Worm (Caenorhabditis elegans) whole organism, midembryonic: Measurements from ENCODE around the gene fbxa-22.

Source experiments
- T22C8.4 ChIP-seq: fragments of 200-800 bp; sonication (Bioruptor generic); IDR thresholded peaks from 2 replicates; pipeline ENCODE4 v1.3.6; 2022; ENCODE audit warnings: missing genetic modification characterization, missing compliant biosample characterization
- cog-1 ChIP-seq: sonication (generic microtip); optimal IDR thresholded peaks from 2 replicates; lab custom pipeline; 2016; ENCODE audit warnings: missing genetic modification characterization, missing compliant biosample characterization
- flt-1 ChIP-seq: fragments of 200-800 bp; sonication (Bioruptor generic); IDR thresholded peaks from 2 replicates; pipeline ENCODE4 v1.3.6; 2022; ENCODE audit warnings: missing genetic modification characterization, missing compliant biosample characterization
- klf-2 ChIP-seq: fragments of 200-800 bp; sonication (Bioruptor generic); conservative IDR thresholded peaks from 2 replicates; pipeline ENCODE4 v1.3.6; 2022; ENCODE audit warnings: missing genetic modification reagents, missing genetic modification characterization, missing compliant biosample characterization
- med-1 ChIP-seq: sonication (generic microtip); optimal IDR thresholded peaks from 2 replicates; lab custom pipeline; 2017; ENCODE audit warnings: missing genetic modification characterization, mild to moderate bottlenecking, missing compliant biosample characterization, antibody characterized with exemption, missing genetic modification reagents; ENCODE audit not compliant: insufficient read depth
- ref-1 ChIP-seq: fragments of 200-800 bp; sonication (Bioruptor generic); conservative IDR thresholded peaks from 2 replicates; pipeline ENCODE4 v1.3.6; 2022; ENCODE audit warnings: missing genetic modification reagents, missing genetic modification characterization, missing compliant biosample characterization
- tab-1 ChIP-seq: fragments of 200-800 bp; sonication (Bioruptor generic); IDR thresholded peaks from 2 replicates; pipeline ENCODE4 v1.3.6; 2022; ENCODE audit warnings: missing genetic modification characterization, missing compliant biosample characterization
- ztf-23 ChIP-seq: fragments of 200-800 bp; sonication (Bioruptor generic); IDR thresholded peaks from 2 replicates; pipeline ENCODE4 v1.3.6; 2022; ENCODE audit warnings: missing genetic modification reagents, missing genetic modification characterization, missing compliant biosample characterization
- ztf-29 ChIP-seq: fragments of 200-800 bp; sonication (Bioruptor generic); IDR thresholded peaks from 2 replicates; pipeline ENCODE4 v1.3.6; 2022; ENCODE audit warnings: missing genetic modification reagents, missing genetic modification characterization, missing compliant biosample characterization

Gene fbxa-22

ce11 chrIII:938569-938968 is at the start of gene fbxa-22:
fbxa-22 (plus strand) TSS chrIII:938869.
- TF ChIP-seq T22C8.4 (GFP tag; lab: Robert Waterston, UW): no peak
- TF ChIP-seq klf-2 (GFP tag; lab: Robert Waterston, UW): no peak
- no peak for TF ChIP-seq cog-1 (tag; lab: Kevin White, UChicago)
- TF ChIP-seq med-1 (GFP tag; lab: Kevin White, UChicago): no peak

- TF ChIP-seq tab-1 (GFP tag; lab: Robert Waterston, UW): no peak
- TF ChIP-seq ref-1: no peak
- no peak for TF ChIP-seq klf-2 (GFP tag; lab: Robert Waterston, UW)
- TF ChIP-seq T22C8.4 (GFP tag; lab: Robert Waterston, UW): no peak
- no peak for TF ChIP-seq cog-1 (tag; lab: Kevin White, UChicago)
- no peak for TF ChIP-seq ztf-29
- TF ChIP-seq ztf-23 (GFP tag; lab: Robert Waterston, UW): no peak
- no peak for TF ChIP-seq med-1 (GFP tag; lab: Kevin White, UChicago)
- TF ChIP-seq flt-1 (GFP tag; lab: Robert Waterston, UW): no peak
Measured at ce11 chrIII:888983-889549, 49.6 kb upstream of the fbxa-22 start.

ce11 chrIII:891014-891413 is 47.7 kb upstream of the fbxa-22 start, which contains the start of gene T24C4.10:
T24C4.10 (minus strand) TSS chrIII:891243.
- TF ChIP-seq med-1 (GFP tag; lab: Kevin White, UChicago): no peak
- no peak for TF ChIP-seq klf-2 (GFP tag; lab: Robert Waterston, UW)
- TF ChIP-seq T22C8.4 (GFP tag; lab: Robert Waterston, UW): no peak
- TF ChIP-seq ref-1: no peak

- TF ChIP-seq tab-1 (GFP tag; lab: Robert Waterston, UW) (no peak), med-1 (GFP tag; lab: Kevin White, UChicago) (no peak), cog-1 (tag; lab: Kevin White, UChicago) (no peak), ref-1 (no peak), klf-2 (GFP tag; lab: Robert Waterston, UW) (no peak), ztf-23 (GFP tag; lab: Robert Waterston, UW) (no peak), flt-1 (GFP tag; lab: Robert Waterston, UW) (no peak), T22C8.4 (GFP tag; lab: Robert Waterston, UW) (no peak), ztf-29 (no peak)
Measured at ce11 chrIII:895525-895924, 43.1 kb upstream of the fbxa-22 start, which contains the start of the genes ztf-18 and F23H11.2. ztf-18 (minus strand) TSS chrIII:895712. F23H11.2 (plus strand) TSS chrIII:895747.

ce11 chrIII:896904-897303 is 41.8 kb upstream of the fbxa-22 start:
- no peak for TF ChIP-seq T22C8.4 (GFP tag; lab: Robert Waterston, UW)

ce11 chrIII:900134-900533 is 38.5 kb upstream of the fbxa-22 start:
- no peak for TF ChIP-seq flt-1 (GFP tag; lab: Robert Waterston, UW)
- TF ChIP-seq tab-1 (GFP tag; lab: Robert Waterston, UW): no peak
- no peak for TF ChIP-seq klf-2 (GFP tag; lab: Robert Waterston, UW)

- TF ChIP-seq T22C8.4 (GFP tag; lab: Robert Waterston, UW): no peak
- no peak for TF ChIP-seq tab-1 (GFP tag; lab: Robert Waterston, UW)
- TF ChIP-seq med-1 (GFP tag; lab: Kevin White, UChicago): no peak
- no peak for TF ChIP-seq ref-1
- no peak for TF ChIP-seq klf-2 (GFP tag; lab: Robert Waterston, UW)
- TF ChIP-seq ztf-29: no peak
- no peak for TF ChIP-seq flt-1 (GFP tag; lab: Robert Waterston, UW)
- TF ChIP-seq ztf-23 (GFP tag; lab: Robert Waterston, UW): no peak
- no peak for TF ChIP-seq cog-1 (tag; lab: Kevin White, UChicago)
Measured at ce11 chrIII:901148-901547, 37.5 kb upstream of the fbxa-22 start, which contains the start of gene sucl-2. sucl-2 (minus strand) TSS chrIII:901412.

ce11 chrIII:901600-902250 is 36.9 kb upstream of the fbxa-22 start:
- no peak for TF ChIP-seq T22C8.4 (GFP tag; lab: Robert Waterston, UW)
- no peak for TF ChIP-seq ref-1
- no peak for TF ChIP-seq klf-2 (GFP tag; lab: Robert Waterston, UW)
- no peak for TF ChIP-seq med-1 (GFP tag; lab: Kevin White, UChicago)
- TF ChIP-seq flt-1 (GFP tag; lab: Robert Waterston, UW): no peak
- no peak for TF ChIP-seq tab-1 (GFP tag; lab: Robert Waterston, UW)
- TF ChIP-seq cog-1 (tag; lab: Kevin White, UChicago): no peak
- TF ChIP-seq ztf-29: no peak
- no peak for TF ChIP-seq ztf-23 (GFP tag; lab: Robert Waterston, UW)

ce11 chrIII:907311-907710 is 31.4 kb upstream of the fbxa-22 start, which contains the start of gene F23H11.4:
F23H11.4 (minus strand) TSS chrIII:907539.
- TF ChIP-seq med-1 (GFP tag; lab: Kevin White, UChicago) (no peak), ref-1 (no peak), klf-2 (GFP tag; lab: Robert Waterston, UW) (no peak), cog-1 (tag; lab: Kevin White, UChicago) (no peak), tab-1 (GFP tag; lab: Robert Waterston, UW) (no peak), T22C8.4 (GFP tag; lab: Robert Waterston, UW) (no peak), ztf-29 (no peak)

- no peak for TF ChIP-seq ztf-29
- TF ChIP-seq tab-1 (GFP tag; lab: Robert Waterston, UW): no peak
- TF ChIP-seq T22C8.4 (GFP tag; lab: Robert Waterston, UW): no peak
- no peak for TF ChIP-seq klf-2 (GFP tag; lab: Robert Waterston, UW)
- TF ChIP-seq flt-1 (GFP tag; lab: Robert Waterston, UW): no peak
- no peak for TF ChIP-seq ref-1
- no peak for TF ChIP-seq ztf-23 (GFP tag; lab: Robert Waterston, UW)
- TF ChIP-seq med-1 (GFP tag; lab: Kevin White, UChicago): no peak
- TF ChIP-seq cog-1 (tag; lab: Kevin White, UChicago): no peak
Measured at ce11 chrIII:907990-908389, 30.7 kb upstream of the fbxa-22 start.
